Fruit fly (Drosophila melanogaster) S2 (cell line): ENCODE measurements around the gene LSm3.

ENCODE experiments used
- CG8478 ChIP-seq: fragments of >200 bp; optimal IDR thresholded peaks from 2 replicates; lab custom pipeline; 2018
- CTCF ChIP-seq, 2 experiments: fragments of >200 bp; optimal IDR thresholded peaks; 2 replicates each; lab custom pipeline; 2018

The LSm3 gene

dm6 chr3R:23991364-23991763 lies 4.7 kb upstream of the LSm3 start:
- TF ChIP-seq CG8478 (no peak), CTCF (optimal IDR thresholded peaks at IDR 0.05; lab: Kevin White, UChicago) (no peak)

- peak in 1 of 2 experiments; percentile 13 for TF ChIP-seq CTCF (optimal IDR thresholded peaks at IDR 0.05; lab: Kevin White, UChicago)
- TF ChIP-seq CG8478: no peak
These were observed 3.0 kb upstream of the LSm3 start, which contains the start of the genes Epp and Rab7 for dm6 chr3R:23992823-23993797. Gene Epp (minus strand): TSS chr3R:23992916. Gene Rab7 (plus strand): TSS chr3R:23993008.

dm6 chr3R:23994578-23994977 lies 1.5 kb upstream of the LSm3 start:
- TF ChIP-seq CG8478 (no peak), CTCF (optimal IDR thresholded peaks at IDR 0.05; lab: Kevin White, UChicago) (no peak)

dm6 chr3R:23995460-23995859 lies 602 bp upstream of the LSm3 start, which contains the start of gene CG33108:
Gene CG33108 (plus strand): TSS chr3R:23995659.
- TF ChIP-seq CTCF (optimal IDR thresholded peaks at IDR 0.05; lab: Kevin White, UChicago) (no peak), CG8478 (no peak)

- TF ChIP-seq CG8478: no peak
- no peak for TF ChIP-seq CTCF (optimal IDR thresholded peaks at IDR 0.05; lab: Kevin White, UChicago)
These were observed 5.1 kb downstream of the LSm3 start for dm6 chr3R:24001150-24001549.

dm6 chr3R:24003948-24004347 lies 7.9 kb downstream of the LSm3 start:
- TF ChIP-seq CG8478: no peak
- no peak for TF ChIP-seq CTCF (optimal IDR thresholded peaks at IDR 0.05; lab: Kevin White, UChicago)

- TF ChIP-seq CTCF (optimal IDR thresholded peaks at IDR 0.05; lab: Kevin White, UChicago): no peak
- no peak for TF ChIP-seq CG8478
These were observed 10.5 kb downstream of the LSm3 start for dm6 chr3R:24006449-24007159.

dm6 chr3R:24007775-24008506 lies 11.9 kb downstream of the LSm3 start:
- no peak for TF ChIP-seq CG8478
- no peak for TF ChIP-seq CTCF (optimal IDR thresholded peaks at IDR 0.05; lab: Kevin White, UChicago)

dm6 chr3R:24008887-24009286 lies 12.8 kb downstream of the LSm3 start:
- TF ChIP-seq CG8478: no peak
- no peak for TF ChIP-seq CTCF (optimal IDR thresholded peaks at IDR 0.05; lab: Kevin White, UChicago)

dm6 chr3R:24010637-24011214 lies 14.7 kb downstream of the LSm3 start:
- TF ChIP-seq CTCF (optimal IDR thresholded peaks at IDR 0.05; lab: Kevin White, UChicago) (no peak), CG8478 (no peak)

- TF ChIP-seq CTCF (optimal IDR thresholded peaks at IDR 0.05; lab: Kevin White, UChicago): no peak
- TF ChIP-seq CG8478: no peak
These were observed 16.1 kb downstream of the LSm3 start for dm6 chr3R:24012038-24012693.

- TF ChIP-seq CG8478: no peak
These were observed 18.5 kb downstream of the LSm3 start for dm6 chr3R:24014600-24014999.

dm6 chr3R:24015449-24015848 lies 19.4 kb downstream of the LSm3 start:
- TF ChIP-seq CTCF (optimal IDR thresholded peaks at IDR 0.05; lab: Kevin White, UChicago) (no peak), CG8478 (no peak)
